Worm (Caenorhabditis elegans): ENCODE data around the gene Y17D7B.4.

The Y17D7B.4 gene

ce11 chrV:18776245-18776737, at the start of gene Y17D7B.4:
Gene Y17D7B.4 (minus strand): TSS chrV:18776687.
- TF ChIP-seq elt-3 (tag; optimal IDR thresholded peaks at IDR 0.05): no peak
- no peak for TF ChIP-seq nhr-12 (tag; optimal IDR thresholded peaks at IDR 0.05)
- TF ChIP-seq ces-1 (GFP tag; optimal IDR thresholded peaks at IDR 0.05): no peak
- no peak for TF ChIP-seq M03D4.4 (tag; optimal IDR thresholded peaks at IDR 0.05)
- TF ChIP-seq lin-13 (tag; optimal IDR thresholded peaks at IDR 0.05): no peak

ce11 chrV:18821569-18821968, 45.1 kb upstream of the Y17D7B.4 start:
- TF ChIP-seq nhr-2 (tag; optimal IDR thresholded peaks at IDR 0.05) (no peak), tbx-8 (GFP tag; optimal IDR thresholded peaks at IDR 0.05) (no peak), sptf-1 (tag; optimal IDR thresholded peaks at IDR 0.05) (no peak), unc-39 (tag; optimal IDR thresholded peaks at IDR 0.05) (no peak), snpc-4 (tag; optimal IDR thresholded peaks at IDR 0.05) (no peak), elt-1 (tag; optimal IDR thresholded peaks at IDR 0.05; ENCODE audit: borderline replicate concordance, insufficient read depth) (no peak), ztf-11 (tag; optimal IDR thresholded peaks at IDR 0.05) (no peak), pha-4 (tag; optimal IDR thresholded peaks at IDR 0.05) (no peak), drap-1 (GFP tag; optimal IDR thresholded peaks at IDR 0.05) (no peak), elt-3 (tag; optimal IDR thresholded peaks at IDR 0.05) (no peak), nhr-237 (tag; optimal IDR thresholded peaks at IDR 0.05) (no peak), ceh-83 (GFP tag; optimal IDR thresholded peaks at IDR 0.05) (no peak)

- TF ChIP-seq ceh-39 (tag; optimal IDR thresholded peaks at IDR 0.05): no peak
- TF ChIP-seq cnd-1 (tag; optimal IDR thresholded peaks at IDR 0.05): no peak
Observed at ce11 chrV:18819643-18820042, 43.2 kb upstream of the Y17D7B.4 start, which contains the start of gene ncs-5. Gene ncs-5 (plus strand): TSS chrV:18819766.

ce11 chrV:18811360-18811759, 34.9 kb upstream of the Y17D7B.4 start, which contains the start of gene C54E10.7:
Gene C54E10.7 (plus strand): TSS chrV:18811660.
- TF ChIP-seq mep-1 (tag; optimal IDR thresholded peaks at IDR 0.05): no peak
- TF ChIP-seq cnd-1 (tag; optimal IDR thresholded peaks at IDR 0.05): no peak
- TF ChIP-seq blmp-1 (tag; optimal IDR thresholded peaks at IDR 0.05): no peak
- TF ChIP-seq lsy-2 (tag; optimal IDR thresholded peaks at IDR 0.05): no peak
- no peak for TF ChIP-seq nhr-76 (tag; optimal IDR thresholded peaks at IDR 0.05)
- no peak for TF ChIP-seq lin-32 (GFP tag; optimal IDR thresholded peaks at IDR 0.05)

ce11 chrV:18810705-18811104, 34.2 kb upstream of the Y17D7B.4 start, which contains the start of gene C54E10.3:
Gene C54E10.3 (plus strand): TSS chrV:18811005.
- TF ChIP-seq ceh-39 (tag; optimal IDR thresholded peaks at IDR 0.05) (no peak), tbx-8 (GFP tag; optimal IDR thresholded peaks at IDR 0.05) (no peak), blmp-1 (tag; optimal IDR thresholded peaks at IDR 0.05) (no peak), M03D4.4 (tag; optimal IDR thresholded peaks at IDR 0.05) (no peak), mep-1 (tag; optimal IDR thresholded peaks at IDR 0.05) (no peak), pha-4 (tag; optimal IDR thresholded peaks at IDR 0.05) (no peak), flh-1 (GFP tag; optimal IDR thresholded peaks at IDR 0.05) (no peak), ceh-83 (GFP tag; optimal IDR thresholded peaks at IDR 0.05) (no peak), mab-5 (tag; optimal IDR thresholded peaks at IDR 0.05) (no peak), nhr-237 (tag; optimal IDR thresholded peaks at IDR 0.05) (no peak), zip-8 (tag; optimal IDR thresholded peaks at IDR 0.05) (no peak)

- TF ChIP-seq hlh-1 (tag; optimal IDR thresholded peaks at IDR 0.05) (peak; percentile 95), ceh-39 (tag; optimal IDR thresholded peaks at IDR 0.05) (no peak), ces-1 (GFP tag; optimal IDR thresholded peaks at IDR 0.05) (peak; percentile 96), snpc-4 (tag; optimal IDR thresholded peaks at IDR 0.05) (no peak), mep-1 (tag; optimal IDR thresholded peaks at IDR 0.05) (peak; percentile 10), unc-62 (GFP tag; optimal IDR thresholded peaks at IDR 0.05) (peak; percentile 23), cnd-1 (tag; optimal IDR thresholded peaks at IDR 0.05) (peak; percentile 80), lin-32 (GFP tag; optimal IDR thresholded peaks at IDR 0.05) (peak; percentile 73), zip-8 (tag; optimal IDR thresholded peaks at IDR 0.05) (no peak), unc-120 (tag; optimal IDR thresholded peaks at IDR 0.05; ENCODE audit: poor library complexity, severe bottlenecking) (peak; percentile 12)
Observed at ce11 chrV:18808621-18809020, 32.1 kb upstream of the Y17D7B.4 start, which contains the start of gene C54E10.6. Gene C54E10.6 (minus strand): TSS chrV:18808729.

All from whole organism, mixed stage, embryonic.